Fruit fly (Drosophila melanogaster): ENCODE results near the gene CG11836.
A peak's percentile ranks its signal among the peaks of the same experiment; 100 is the strongest.

CG11836 gene

DNA sequence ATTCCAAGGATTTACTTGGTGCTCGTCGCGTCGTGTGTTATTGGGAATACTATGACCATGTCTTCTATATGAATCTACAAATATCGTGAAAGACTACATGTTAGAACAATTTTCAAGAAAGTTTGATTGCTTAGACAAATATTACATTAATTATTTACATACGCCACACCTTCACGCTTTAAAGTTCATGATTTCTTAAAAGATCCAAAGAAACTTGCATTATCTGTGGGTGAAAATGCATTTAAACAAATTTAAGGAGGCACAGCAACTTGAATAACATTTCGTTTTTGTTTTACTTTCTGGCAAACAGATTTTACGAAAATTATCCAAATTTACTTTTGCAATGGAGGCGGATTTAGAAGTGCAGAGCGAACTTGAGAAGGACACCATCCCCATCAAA, 34.3 kb upstream of the CG11836 start, which contains the start of gene CG31115:
TSS of gene CG31115 (plus strand) at position 301 of the 400 bp plus-strand sequence.
- TF ChIP-seq Crg-1 (GFP tag; optimal IDR thresholded peaks at IDR 0.05) (no peak), ovo (GFP tag; optimal IDR thresholded peaks at IDR 0.05) (no peak), tj (GFP tag; optimal IDR thresholded peaks at IDR 0.05) (no peak), CG33017 (tag; optimal IDR thresholded peaks at IDR 0.05) (no peak), kay (GFP tag; ENCODE audit: borderline replicate concordance) (no peak), Mnt (GFP tag; optimal IDR thresholded peaks at IDR 0.05) (no peak), pad (GFP tag; optimal IDR thresholded peaks at IDR 0.05) (no peak), Clk (GFP tag; optimal IDR thresholded peaks at IDR 0.05) (no peak)

- peak; percentile 55 for TF ChIP-seq pad (GFP tag; optimal IDR thresholded peaks at IDR 0.05)
- peak; percentile 58 for TF ChIP-seq Mnt (GFP tag; optimal IDR thresholded peaks at IDR 0.05)
- peak; percentile 25 for TF ChIP-seq CG14711 (tag; optimal IDR thresholded peaks at IDR 0.05)
- no peak for TF ChIP-seq Hr96 (GFP tag; optimal IDR thresholded peaks at IDR 0.05)
- TF ChIP-seq CG33017 (tag; optimal IDR thresholded peaks at IDR 0.05) = no peak
- no peak for TF ChIP-seq toe (GFP tag; optimal IDR thresholded peaks at IDR 0.05)
- TF ChIP-seq CG7045 (GFP tag; optimal IDR thresholded peaks at IDR 0.05) = no peak
- TF ChIP-seq Clk (GFP tag; optimal IDR thresholded peaks at IDR 0.05) = peak; percentile 30
- no peak for TF ChIP-seq tj (GFP tag; optimal IDR thresholded peaks at IDR 0.05)
- no peak for TF ChIP-seq kay (GFP tag; ENCODE audit: borderline replicate concordance)
- TF ChIP-seq Crg-1 (GFP tag; optimal IDR thresholded peaks at IDR 0.05) = peak; percentile 35
- TF ChIP-seq cnc (optimal IDR thresholded peaks at IDR 0.05) = no peak
- TF ChIP-seq cic (GFP tag; optimal IDR thresholded peaks at IDR 0.05) = no peak
- TF ChIP-seq CG7101 (tag; optimal IDR thresholded peaks at IDR 0.05) = peak; percentile 40
- TF ChIP-seq CG5204 (GFP tag; optimal IDR thresholded peaks at IDR 0.05) = no peak
- TF ChIP-seq CG11617 (GFP tag; optimal IDR thresholded peaks at IDR 0.05) = peak; percentile 46
- TF ChIP-seq ovo (GFP tag; optimal IDR thresholded peaks at IDR 0.05) = no peak
- TF ChIP-seq bab1 (GFP tag; optimal IDR thresholded peaks at IDR 0.05) = peak; percentile 30
- TF ChIP-seq CG1620 (GFP tag; optimal IDR thresholded peaks at IDR 0.05) = peak; percentile 65
- peak; percentile 1 for TF ChIP-seq CG12768 (GFP tag; optimal IDR thresholded peaks at IDR 0.05)
These were observed 31.9 kb upstream of the CG11836 start, which contains the start of the genes Ythdf and bai for dm6 chr3R:25039028-25039476. TSS of gene Ythdf (minus strand) at chr3R:25039249. TSS of gene bai (plus strand) at chr3R:25039374.

DNA sequence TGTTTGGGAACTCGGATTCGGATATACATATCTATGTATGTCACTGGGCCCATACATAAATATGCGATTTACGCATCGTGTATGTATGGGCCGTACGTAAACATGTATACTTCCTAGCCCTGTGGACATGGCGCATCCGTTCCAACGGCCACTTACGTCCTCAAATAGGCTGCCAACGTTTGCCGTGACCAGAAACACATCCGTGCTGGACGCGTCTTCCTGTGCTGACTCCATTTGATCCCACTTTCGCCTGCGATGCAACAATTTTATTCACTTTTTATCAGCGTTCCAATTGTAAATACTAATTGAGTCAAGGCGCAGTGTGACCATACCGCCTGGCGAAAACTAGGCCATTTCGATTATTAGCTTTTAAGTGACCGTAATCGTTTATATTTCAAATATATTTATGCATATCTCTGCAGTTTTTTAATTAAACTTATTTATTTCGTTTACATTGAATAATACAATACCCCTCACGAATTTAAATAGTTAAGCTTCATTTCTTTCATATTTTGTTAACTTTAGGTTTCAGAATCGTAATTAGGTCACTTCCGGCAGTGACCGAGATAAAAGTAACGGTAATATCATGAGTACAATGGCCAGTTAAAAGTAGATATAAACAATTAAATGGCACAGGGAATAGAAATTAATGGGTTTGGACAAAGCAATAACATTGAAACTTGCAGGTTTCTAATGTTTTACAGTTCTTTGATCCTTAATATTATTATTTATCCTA, 25.9 kb upstream of the CG11836 start, which contains the start of gene 5PtaseI:
TSS of gene 5PtaseI (minus strand) at position 336 of the 736 bp plus-strand sequence.
- no peak for TF ChIP-seq cnc (optimal IDR thresholded peaks at IDR 0.05)
- peak; percentile 14 for TF ChIP-seq bab1 (GFP tag; optimal IDR thresholded peaks at IDR 0.05)
- TF ChIP-seq tj (GFP tag; optimal IDR thresholded peaks at IDR 0.05) = peak; percentile 86

- no peak for TF ChIP-seq Crg-1 (GFP tag; optimal IDR thresholded peaks at IDR 0.05)
- TF ChIP-seq ovo (GFP tag; optimal IDR thresholded peaks at IDR 0.05) = no peak
- no peak for TF ChIP-seq tj (GFP tag; optimal IDR thresholded peaks at IDR 0.05)
- TF ChIP-seq CG1620 (GFP tag; optimal IDR thresholded peaks at IDR 0.05) = no peak
- no peak for TF ChIP-seq CG5204 (GFP tag; optimal IDR thresholded peaks at IDR 0.05)
- no peak for TF ChIP-seq CG12768 (GFP tag; optimal IDR thresholded peaks at IDR 0.05)
- TF ChIP-seq CG7101 (tag; optimal IDR thresholded peaks at IDR 0.05) = no peak
- no peak for TF ChIP-seq CG11617 (GFP tag; optimal IDR thresholded peaks at IDR 0.05)
- no peak for TF ChIP-seq cnc (optimal IDR thresholded peaks at IDR 0.05)
- TF ChIP-seq Clk (GFP tag; optimal IDR thresholded peaks at IDR 0.05) = no peak
- TF ChIP-seq CG14711 (tag; optimal IDR thresholded peaks at IDR 0.05) = no peak
- no peak for TF ChIP-seq cic (GFP tag; optimal IDR thresholded peaks at IDR 0.05)
- TF ChIP-seq kay (GFP tag; ENCODE audit: borderline replicate concordance) = no peak
- TF ChIP-seq CG33017 (tag; optimal IDR thresholded peaks at IDR 0.05) = no peak
- no peak for TF ChIP-seq toe (GFP tag; optimal IDR thresholded peaks at IDR 0.05)
These were observed 24.9 kb upstream of the CG11836 start, which contains the start of gene CG11786 for dm6 chr3R:25046023-25046422. TSS of gene CG11786 (plus strand) at chr3R:25046323.

DNA sequence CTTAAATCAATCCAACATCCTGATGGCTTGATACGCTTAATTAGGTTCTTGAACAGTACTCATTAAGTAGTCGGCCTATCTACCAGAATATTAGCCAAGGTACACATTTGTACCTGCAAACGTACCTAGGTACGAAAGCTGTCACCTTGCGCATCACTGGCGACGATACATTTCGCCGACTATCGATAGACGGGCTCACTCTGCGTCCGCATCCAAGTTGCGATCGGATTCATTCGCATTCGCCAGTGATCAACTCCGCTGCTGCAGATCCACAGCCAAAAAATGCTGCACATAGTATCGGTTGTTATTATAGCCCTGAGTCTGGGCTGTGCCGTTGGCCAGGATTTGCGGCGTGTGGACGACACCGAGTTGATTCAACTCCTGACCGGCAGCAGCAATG, 23.4 kb upstream of the CG11836 start, which contains the start of gene CG11790:
TSS of gene CG11790 (plus strand) at position 203 of the 400 bp plus-strand sequence.
- no peak for TF ChIP-seq cnc (optimal IDR thresholded peaks at IDR 0.05)
- no peak for TF ChIP-seq CG5204 (GFP tag; optimal IDR thresholded peaks at IDR 0.05)
- TF ChIP-seq CG11617 (GFP tag; optimal IDR thresholded peaks at IDR 0.05) = no peak
- TF ChIP-seq Mnt (GFP tag; optimal IDR thresholded peaks at IDR 0.05) = no peak
- no peak for TF ChIP-seq Hr96 (GFP tag; optimal IDR thresholded peaks at IDR 0.05)
- TF ChIP-seq CG12768 (GFP tag; optimal IDR thresholded peaks at IDR 0.05) = peak; percentile 5
- TF ChIP-seq Crg-1 (GFP tag; optimal IDR thresholded peaks at IDR 0.05) = no peak
- no peak for TF ChIP-seq ovo (GFP tag; optimal IDR thresholded peaks at IDR 0.05)
- no peak for TF ChIP-seq CG33017 (tag; optimal IDR thresholded peaks at IDR 0.05)
- no peak for TF ChIP-seq Clk (GFP tag; optimal IDR thresholded peaks at IDR 0.05)
- TF ChIP-seq CG7045 (GFP tag; optimal IDR thresholded peaks at IDR 0.05) = no peak
- no peak for TF ChIP-seq toe (GFP tag; optimal IDR thresholded peaks at IDR 0.05)
- TF ChIP-seq bab1 (GFP tag; optimal IDR thresholded peaks at IDR 0.05) = peak; percentile 46
- no peak for TF ChIP-seq CG1620 (GFP tag; optimal IDR thresholded peaks at IDR 0.05)
- no peak for TF ChIP-seq pad (GFP tag; optimal IDR thresholded peaks at IDR 0.05)
- TF ChIP-seq kay (GFP tag; ENCODE audit: borderline replicate concordance) = no peak
- TF ChIP-seq cic (GFP tag; optimal IDR thresholded peaks at IDR 0.05) = peak; percentile 38
- TF ChIP-seq CG14711 (tag; optimal IDR thresholded peaks at IDR 0.05) = no peak
- TF ChIP-seq tj (GFP tag; optimal IDR thresholded peaks at IDR 0.05) = no peak
- TF ChIP-seq CG7101 (tag; optimal IDR thresholded peaks at IDR 0.05) = peak; percentile 16

DNA sequence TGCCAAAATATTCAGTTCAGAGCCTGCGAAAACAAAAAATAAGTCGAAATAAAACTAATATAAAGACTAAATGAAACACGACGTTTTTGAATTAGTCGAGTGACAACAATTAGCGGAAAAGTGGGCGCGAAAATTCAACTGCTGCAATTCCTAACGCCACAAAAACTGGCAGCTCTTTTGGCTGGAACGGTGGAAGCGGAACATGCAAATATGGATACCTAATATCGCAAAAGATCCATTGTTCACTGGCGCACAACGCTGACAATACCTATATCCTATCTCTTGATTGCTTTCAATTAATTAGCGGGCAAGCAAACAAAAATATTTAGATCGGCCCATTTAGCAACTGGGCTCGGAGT, 21.6 kb upstream of the CG11836 start, which contains the start of gene CG11791:
TSS of gene CG11791 (plus strand) at position 234 of the 359 bp plus-strand sequence.
- no peak for TF ChIP-seq CG14711 (tag; optimal IDR thresholded peaks at IDR 0.05)
- no peak for TF ChIP-seq cic (GFP tag; optimal IDR thresholded peaks at IDR 0.05)
- TF ChIP-seq CG33017 (tag; optimal IDR thresholded peaks at IDR 0.05) = no peak
- TF ChIP-seq CG5204 (GFP tag; optimal IDR thresholded peaks at IDR 0.05) = no peak
